Fruit fly (Drosophila melanogaster): Measurements from ENCODE around the gene Burs.
A peak's percentile ranks its signal among the peaks of the same experiment; 100 is the strongest.

Burs gene

dm6 chr3R:21719934-21720431 is 49.3 kb upstream of the Burs start (continued):
- no peak for TF ChIP-seq pum (GFP tag; optimal IDR thresholded peaks at IDR 0.05)
- TF ChIP-seq pho (GFP tag; optimal IDR thresholded peaks at IDR 0.05), result peak; percentile 43
- no peak for TF ChIP-seq amos (GFP tag; IDR thresholded peaks at IDR 0.05; ENCODE audit: partially characterized antibody)
- no peak for TF ChIP-seq CG14667 (GFP tag; IDR thresholded peaks at IDR 0.05)
- peak; percentile 39; the same call in 1 of the 2 replicates for TF ChIP-seq lmd (GFP tag; IDR thresholded peaks at IDR 0.05)
- TF ChIP-seq cwo (GFP tag; optimal IDR thresholded peaks at IDR 0.05), result peak; percentile 25
- TF ChIP-seq CG17912 (GFP tag; optimal IDR thresholded peaks at IDR 0.05), result no peak
- TF ChIP-seq Sox102F (GFP tag; optimal IDR thresholded peaks at IDR 0.05), result peak; percentile 63
- peak; percentile 0 for TF ChIP-seq CG6654 (GFP tag; optimal IDR thresholded peaks at IDR 0.05)
- TF ChIP-seq CG11093 (GFP tag; IDR thresholded peaks at IDR 0.05), result 0 out of 3 replicates have a peak, but pooled peaks have one; percentile 7
- TF ChIP-seq tio (GFP tag; optimal IDR thresholded peaks at IDR 0.05), result peak; percentile 34
- TF ChIP-seq otp (GFP tag; IDR thresholded peaks at IDR 0.05), result no peak
- peak in 1 of 2 experiments; percentile 42 for TF ChIP-seq Eip74EF (GFP tag; optimal IDR thresholded peaks at IDR 0.05)
- peak; percentile 14 for TF ChIP-seq slou (GFP tag; optimal IDR thresholded peaks at IDR 0.05)
- TF ChIP-seq chm (GFP tag; IDR thresholded peaks at IDR 0.05), result no peak
- TF ChIP-seq CG13296 (GFP tag; optimal IDR thresholded peaks at IDR 0.05), result peak; percentile 53
- no peak for TF ChIP-seq CG10321 (GFP tag; IDR thresholded peaks at IDR 0.05)
- TF ChIP-seq slp2 (GFP tag; optimal IDR thresholded peaks at IDR 0.05), result no peak
- TF ChIP-seq CG8359 (GFP tag; optimal IDR thresholded peaks at IDR 0.05; ENCODE audit: borderline replicate concordance), result peak; percentile 12
- no peak for TF ChIP-seq p53 (GFP tag; optimal IDR thresholded peaks at IDR 0.05)
- peak in 1 of 2 experiments; percentile 30 for TF ChIP-seq crp (GFP tag; optimal IDR thresholded peaks at IDR 0.05)
- peak; percentile 47 for TF ChIP-seq ranshi (GFP tag; IDR thresholded peaks at IDR 0.05)
- TF ChIP-seq ham (GFP tag; IDR thresholded peaks at IDR 0.05), result no peak
- no peak for TF ChIP-seq eyg (GFP tag; optimal IDR thresholded peaks at IDR 0.05)
- TF ChIP-seq Ada2b (GFP tag; IDR thresholded peaks at IDR 0.05), result 0 out of 2 replicates have a peak, but pooled peaks have one; percentile 31
- TF ChIP-seq tap (tag; optimal IDR thresholded peaks at IDR 0.05), result peak; percentile 37
- no peak for TF ChIP-seq CG17328 (GFP tag; IDR thresholded peaks at IDR 0.05)
- peak; percentile 54 for TF ChIP-seq nau (GFP tag; optimal IDR thresholded peaks at IDR 0.05)
- no peak for TF ChIP-seq CG10274 (GFP tag; optimal IDR thresholded peaks at IDR 0.05)
- peak; percentile 65 for TF ChIP-seq unpg (GFP tag; optimal IDR thresholded peaks at IDR 0.05)
- TF ChIP-seq NK7.1 (GFP tag; optimal IDR thresholded peaks at IDR 0.05), result peak; percentile 33
- peak; percentile 33 for TF ChIP-seq CG17385 (GFP tag; optimal IDR thresholded peaks at IDR 0.05)
- TF ChIP-seq CG30403 (GFP tag; optimal IDR thresholded peaks at IDR 0.05), result peak; percentile 65
- TF ChIP-seq bab2 (GFP tag; optimal IDR thresholded peaks at IDR 0.05), result peak; percentile 16
- TF ChIP-seq Usf (GFP tag; optimal IDR thresholded peaks at IDR 0.05), result no peak
- peak; percentile 49; the same call in 1 of the 2 replicates for TF ChIP-seq HLH3B (GFP tag; IDR thresholded peaks at IDR 0.05)
- TF ChIP-seq CG8281 (tag; optimal IDR thresholded peaks at IDR 0.05), result peak; percentile 11
- peak; percentile 49 for TF ChIP-seq bcd (GFP tag; optimal IDR thresholded peaks at IDR 0.05)
- TF ChIP-seq lilli (GFP tag; optimal IDR thresholded peaks at IDR 0.05), result peak; percentile 56
- no peak for TF ChIP-seq HmgZ (tag; optimal IDR thresholded peaks at IDR 0.05)
- TF ChIP-seq CG9727 (GFP tag; optimal IDR thresholded peaks at IDR 0.05), result peak; percentile 24
- peak; percentile 29 for TF ChIP-seq CG9817 (tag; optimal IDR thresholded peaks at IDR 0.05)
- no peak for TF ChIP-seq CG17186 (GFP tag; optimal IDR thresholded peaks at IDR 0.05)
- TF ChIP-seq NFAT (GFP tag; IDR thresholded peaks at IDR 0.05), result no peak
- no peak for TF ChIP-seq CG9215 (GFP tag; IDR thresholded peaks at IDR 0.05)
- no peak for TF ChIP-seq Fer2 (tag; optimal IDR thresholded peaks at IDR 0.05)
- TF ChIP-seq CG12071 (GFP tag; optimal IDR thresholded peaks at IDR 0.05), result peak; percentile 16
- TF ChIP-seq CG18011 (GFP tag; optimal IDR thresholded peaks at IDR 0.05), result peak; percentile 31
- no peak for TF ChIP-seq CG8478 (optimal IDR thresholded peaks at IDR 0.05)
- no peak for TF ChIP-seq CG9797 (GFP tag; optimal IDR thresholded peaks at IDR 0.05)
- TF ChIP-seq CG4282 (GFP tag; optimal IDR thresholded peaks at IDR 0.05), result no peak
